Worm (Caenorhabditis elegans): ENCODE results near the gene F55G1.15.

The F55G1.15 gene

DNA sequence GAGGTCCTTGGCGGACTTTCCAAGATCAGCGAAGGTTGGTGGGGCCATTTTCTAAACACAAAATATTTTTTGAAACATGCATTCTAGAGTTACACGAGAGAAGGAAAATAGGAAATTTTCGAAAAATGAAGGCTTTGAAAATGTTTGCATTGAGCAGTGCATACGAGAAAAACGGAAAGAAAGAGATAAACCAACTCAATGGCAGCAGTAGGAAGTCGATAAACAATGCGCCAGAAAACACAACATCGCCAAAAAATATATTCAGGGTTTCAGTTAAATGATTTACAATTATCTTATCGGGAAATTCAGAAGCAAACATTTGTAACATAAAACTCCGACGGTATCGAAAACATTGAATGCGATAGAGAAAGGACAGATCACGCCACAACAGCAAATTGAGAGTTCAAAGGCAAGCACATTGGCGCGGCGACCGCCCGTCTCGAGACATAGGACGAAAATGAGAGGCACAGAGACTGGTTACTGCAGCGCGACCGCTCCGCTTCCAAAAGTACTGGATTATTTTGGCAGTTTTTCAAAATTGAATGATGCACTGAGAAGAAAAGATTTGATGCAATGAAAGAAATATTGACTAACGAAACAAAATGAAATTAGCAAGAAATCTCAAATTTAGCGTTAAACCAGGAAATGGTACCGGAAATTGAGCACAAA, 6.7 kb upstream of the F55G1.15 start, which contains the start of the genes vdac-1 and R05G6.5:
Gene vdac-1, minus strand, starts transcription at position 51 of the 669 bp plus-strand sequence.
Gene R05G6.5, plus strand, starts transcription at position 527 of the 669 bp plus-strand sequence.
- TF ChIP-seq unc-62 (GFP tag; optimal IDR thresholded peaks at IDR 0.05) (no peak), lsy-2 (tag; optimal IDR thresholded peaks at IDR 0.05) (no peak), bed-3 (GFP tag; optimal IDR thresholded peaks at IDR 0.05) (no peak), mep-1 (tag; optimal IDR thresholded peaks at IDR 0.05) (peak; percentile 47), cnd-1 (tag; optimal IDR thresholded peaks at IDR 0.05) (no peak), sem-2 (GFP tag; optimal IDR thresholded peaks at IDR 0.05) (no peak), mab-5 (tag; optimal IDR thresholded peaks at IDR 0.05) (no peak), ceh-43 (GFP tag; optimal IDR thresholded peaks at IDR 0.05) (no peak), nhr-28 (tag; optimal IDR thresholded peaks at IDR 0.05) (no peak), M03D4.4 (tag; optimal IDR thresholded peaks at IDR 0.05) (no peak), pha-4 (tag; optimal IDR thresholded peaks at IDR 0.05) (no peak), nhr-237 (tag; optimal IDR thresholded peaks at IDR 0.05) (peak; percentile 72), ceh-83 (GFP tag; optimal IDR thresholded peaks at IDR 0.05) (no peak), hlh-1 (tag; optimal IDR thresholded peaks at IDR 0.05) (peak; percentile 14), ham-2 (GFP tag; optimal IDR thresholded peaks at IDR 0.05) (no peak)

DNA sequence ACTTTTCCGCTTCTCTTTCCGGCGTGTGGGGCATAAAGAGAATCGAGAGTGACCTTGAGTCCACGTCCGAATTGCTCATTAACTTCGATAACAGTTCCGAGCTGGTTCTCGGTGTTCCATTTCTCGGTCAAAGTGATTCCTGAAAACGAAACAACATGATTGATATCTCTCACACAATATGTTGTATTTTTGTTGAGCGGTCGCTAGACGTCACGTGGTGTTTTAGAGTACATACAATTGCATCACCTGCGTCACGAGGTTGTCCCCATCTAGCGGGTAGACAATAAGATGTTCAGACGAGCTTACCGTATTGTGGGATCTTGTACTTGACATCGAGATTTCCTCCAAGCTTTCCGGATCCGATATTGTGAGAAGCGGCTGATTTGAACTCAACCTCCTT, 6.1 kb upstream of the F55G1.15 start:
- TF ChIP-seq ham-2 (GFP tag; optimal IDR thresholded peaks at IDR 0.05) (no peak), mab-5 (tag; optimal IDR thresholded peaks at IDR 0.05) (no peak), elt-1 (tag; optimal IDR thresholded peaks at IDR 0.05; ENCODE audit: borderline replicate concordance, insufficient read depth) (no peak), nhr-2 (tag; optimal IDR thresholded peaks at IDR 0.05) (no peak), lin-13 (tag; optimal IDR thresholded peaks at IDR 0.05) (no peak), blmp-1 (tag; optimal IDR thresholded peaks at IDR 0.05) (no peak), tbx-8 (GFP tag; optimal IDR thresholded peaks at IDR 0.05) (no peak), ces-1 (GFP tag; optimal IDR thresholded peaks at IDR 0.05) (no peak), ceh-43 (GFP tag; optimal IDR thresholded peaks at IDR 0.05) (no peak), ceh-39 (tag; optimal IDR thresholded peaks at IDR 0.05) (no peak)

DNA sequence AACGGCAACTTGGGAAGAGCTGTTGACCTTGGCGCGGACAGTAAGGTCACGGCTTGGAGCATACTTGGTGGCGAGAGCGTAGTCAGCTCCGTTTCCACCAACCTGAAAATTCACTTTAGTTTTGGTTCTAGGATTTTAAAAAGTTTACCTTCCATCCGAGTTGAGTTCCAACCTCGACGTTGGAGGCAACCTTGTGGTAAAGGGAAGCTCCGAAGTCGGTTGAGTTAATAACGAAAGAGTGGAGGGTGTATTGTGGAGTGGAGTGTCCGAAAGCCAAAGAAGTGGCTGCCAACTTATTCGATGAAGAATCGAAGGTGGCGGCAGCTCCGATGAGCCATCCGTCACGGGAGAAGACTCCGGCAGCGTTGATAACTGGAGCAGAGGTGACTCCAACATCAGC, 5.5 kb upstream of the F55G1.15 start:
- TF ChIP-seq ces-1 (GFP tag; optimal IDR thresholded peaks at IDR 0.05): no peak
- TF ChIP-seq snpc-4 (tag; optimal IDR thresholded peaks at IDR 0.05): no peak
- TF ChIP-seq lin-13 (tag; optimal IDR thresholded peaks at IDR 0.05): no peak
- no peak for TF ChIP-seq nhr-237 (tag; optimal IDR thresholded peaks at IDR 0.05)
- no peak for TF ChIP-seq unc-62 (GFP tag; optimal IDR thresholded peaks at IDR 0.05)
- TF ChIP-seq ztf-11 (tag; optimal IDR thresholded peaks at IDR 0.05): no peak
- TF ChIP-seq pha-4 (tag; optimal IDR thresholded peaks at IDR 0.05): no peak
- TF ChIP-seq ceh-39 (tag; optimal IDR thresholded peaks at IDR 0.05): no peak
- no peak for TF ChIP-seq mab-5 (tag; optimal IDR thresholded peaks at IDR 0.05)

DNA sequence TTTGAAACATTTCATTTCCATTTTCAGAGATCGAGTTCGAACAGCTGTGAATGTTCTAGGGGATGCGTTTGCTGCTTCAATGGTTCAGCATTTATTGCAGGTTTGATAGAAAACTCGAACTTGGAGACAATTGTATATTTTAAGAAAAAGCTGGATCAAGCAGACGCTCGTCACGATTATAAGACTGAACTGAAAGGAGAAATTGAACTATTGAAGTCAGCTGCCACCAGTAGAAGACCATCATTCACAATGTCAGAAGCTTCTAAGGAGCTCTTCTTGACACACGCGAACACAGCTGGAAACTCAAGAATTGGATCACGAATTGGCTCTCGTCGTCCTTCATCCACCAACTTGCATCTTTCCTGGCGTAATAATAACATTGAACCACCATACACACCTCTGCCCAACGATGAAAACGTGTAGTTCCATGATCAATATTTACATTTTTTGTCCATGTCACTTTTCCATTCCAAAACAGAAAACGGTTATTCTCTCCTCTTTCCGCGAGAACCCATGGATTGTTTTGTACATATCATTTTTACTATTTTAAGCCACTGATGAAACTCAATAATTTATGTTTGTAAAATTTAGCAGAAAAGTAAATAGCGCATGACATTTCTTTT, 4.7 kb upstream of the F55G1.15 start:
- TF ChIP-seq nhr-12 (tag; optimal IDR thresholded peaks at IDR 0.05) (no peak), ceh-39 (tag; optimal IDR thresholded peaks at IDR 0.05) (no peak), ztf-11 (tag; optimal IDR thresholded peaks at IDR 0.05) (no peak), bed-3 (GFP tag; optimal IDR thresholded peaks at IDR 0.05) (no peak), cnd-1 (tag; optimal IDR thresholded peaks at IDR 0.05) (no peak), unc-120 (tag; optimal IDR thresholded peaks at IDR 0.05; ENCODE audit: poor library complexity, severe bottlenecking) (no peak), mab-5 (tag; optimal IDR thresholded peaks at IDR 0.05) (no peak), zip-8 (tag; optimal IDR thresholded peaks at IDR 0.05) (no peak), sptf-1 (tag; optimal IDR thresholded peaks at IDR 0.05) (no peak), nhr-2 (tag; optimal IDR thresholded peaks at IDR 0.05) (no peak), lin-13 (tag; optimal IDR thresholded peaks at IDR 0.05) (no peak), tbx-8 (GFP tag; optimal IDR thresholded peaks at IDR 0.05) (no peak), lin-32 (GFP tag; optimal IDR thresholded peaks at IDR 0.05) (no peak)

DNA sequence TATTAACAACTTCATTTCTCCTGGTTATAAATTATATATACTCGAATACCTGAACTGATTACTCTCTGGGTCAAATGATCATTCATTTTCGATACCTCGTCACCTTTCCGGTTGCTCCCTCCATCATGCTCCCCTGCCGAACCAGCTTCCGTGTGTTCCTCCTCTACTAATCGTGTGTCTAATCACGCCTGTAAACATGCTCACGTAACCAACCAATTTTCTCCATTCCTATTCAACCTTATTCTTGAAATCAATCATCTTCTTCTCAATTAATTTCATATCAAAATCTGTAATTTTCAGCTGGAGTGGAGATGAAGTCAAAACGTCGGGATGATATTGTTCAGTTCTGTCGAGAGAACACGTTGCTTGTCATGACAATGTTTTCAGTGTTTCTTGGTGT, 2.1 kb upstream of the F55G1.15 start, which contains the start of gene glt-6:
Gene glt-6, plus strand, starts transcription at position 301 of the 400 bp plus-strand sequence.
- TF ChIP-seq ces-1 (GFP tag; optimal IDR thresholded peaks at IDR 0.05): no peak
- no peak for TF ChIP-seq elt-1 (tag; optimal IDR thresholded peaks at IDR 0.05; ENCODE audit: borderline replicate concordance, insufficient read depth)
- TF ChIP-seq nhr-2 (tag; optimal IDR thresholded peaks at IDR 0.05): no peak
- no peak for TF ChIP-seq ceh-43 (GFP tag; optimal IDR thresholded peaks at IDR 0.05)
- TF ChIP-seq mab-5 (tag; optimal IDR thresholded peaks at IDR 0.05): no peak
- no peak for TF ChIP-seq lin-13 (tag; optimal IDR thresholded peaks at IDR 0.05)
- TF ChIP-seq ceh-39 (tag; optimal IDR thresholded peaks at IDR 0.05): no peak
- no peak for TF ChIP-seq mep-1 (tag; optimal IDR thresholded peaks at IDR 0.05)
- no peak for TF ChIP-seq bed-3 (GFP tag; optimal IDR thresholded peaks at IDR 0.05)
- no peak for TF ChIP-seq unc-39 (tag; optimal IDR thresholded peaks at IDR 0.05)
- no peak for TF ChIP-seq tbx-8 (GFP tag; optimal IDR thresholded peaks at IDR 0.05)
- no peak for TF ChIP-seq unc-62 (GFP tag; optimal IDR thresholded peaks at IDR 0.05)
- TF ChIP-seq ztf-11 (tag; optimal IDR thresholded peaks at IDR 0.05): no peak
- no peak for TF ChIP-seq unc-120 (tag; optimal IDR thresholded peaks at IDR 0.05; ENCODE audit: poor library complexity, severe bottlenecking)
- no peak for TF ChIP-seq blmp-1 (tag; optimal IDR thresholded peaks at IDR 0.05)

All from whole organism, mixed stage, embryonic.